Fruit fly (Drosophila melanogaster) whole organism, embryonic: ENCODE data around the gene CG45307.
A peak's percentile ranks its signal among the peaks of the same experiment; 100 is the strongest.

Source experiments
- ATbp ChIP-seq: fragments of 200-800 bp; sonication (Bioruptor generic); optimal IDR thresholded peaks from 2 replicates; lab custom pipeline; 2017; ENCODE audit warnings: missing biosample characterization, mild to moderate bottlenecking, missing genetic modification characterization, missing genetic modification reagents
- Atf-2 ChIP-seq: fragments of 200-800 bp; sonication (Bioruptor generic); optimal IDR thresholded peaks from 2 replicates; lab custom pipeline; 2016; ENCODE audit warnings: missing biosample characterization, missing genetic modification characterization
- Atf6 ChIP-seq: fragments of 200-800 bp; sonication (Bioruptor generic); IDR thresholded peaks from 2 replicates; pipeline ENCODE4 v1.3.6; 2022; ENCODE audit warnings: missing biosample characterization, missing genetic modification characterization
- Blimp-1 ChIP-seq: fragments of 200-800 bp; sonication (Bioruptor generic); optimal IDR thresholded peaks from 3 replicates; lab custom pipeline; 2018; ENCODE audit warnings: missing biosample characterization, missing genetic modification characterization, mild to moderate bottlenecking, moderate library complexity, missing genetic modification reagents
- C15 ChIP-seq: fragments of 200-800 bp; sonication (Bioruptor generic); IDR thresholded peaks from 3 replicates; pipeline ENCODE4 v1.3.6; 2022; ENCODE audit warnings: missing biosample characterization, missing genetic modification characterization
- CG10321 ChIP-seq: fragments of 200-800 bp; sonication (Bioruptor generic); IDR thresholded peaks from 2 replicates; pipeline ENCODE4 v1.3.6; 2022; ENCODE audit warnings: missing biosample characterization, missing genetic modification characterization
- CG10431 ChIP-seq: fragments of 200-800 bp; sonication (Bioruptor generic); optimal IDR thresholded peaks from 3 replicates; lab custom pipeline; 2018; ENCODE audit warnings: missing biosample characterization, mild to moderate bottlenecking, missing genetic modification characterization
- CG10543 ChIP-seq: fragments of 200-800 bp; sonication (Bioruptor generic); optimal IDR thresholded peaks from 3 replicates; lab custom pipeline; 2017; ENCODE audit warnings: missing biosample characterization, mild to moderate bottlenecking, missing genetic modification characterization, moderate library complexity
- CG11560 ChIP-seq: fragments of 200-800 bp; sonication (Bioruptor generic); IDR thresholded peaks from 3 replicates; pipeline ENCODE4 v1.3.6; 2022; ENCODE audit warnings: missing biosample characterization, missing genetic modification characterization
- CG12155 ChIP-seq: fragments of 200-800 bp; sonication (Bioruptor generic); optimal IDR thresholded peaks from 3 replicates; lab custom pipeline; 2016; ENCODE audit warnings: missing biosample characterization, missing genetic modification characterization
- CG12769 ChIP-seq: fragments of 200-800 bp; sonication (Bioruptor generic); optimal IDR thresholded peaks from 2 replicates; lab custom pipeline; 2019; ENCODE audit warnings: missing biosample characterization, mild to moderate bottlenecking, missing genetic modification characterization, moderate library complexity
- CG12942 ChIP-seq: fragments of 200-800 bp; sonication (Bioruptor generic); optimal IDR thresholded peaks from 3 replicates; lab custom pipeline; 2016; ENCODE audit warnings: missing biosample characterization, missing genetic modification characterization
- CG15011 ChIP-seq: fragments of 200-800 bp; sonication (Bioruptor generic); optimal IDR thresholded peaks from 3 replicates; lab custom pipeline; 2018; ENCODE audit warnings: missing biosample characterization, mild to moderate bottlenecking, missing genetic modification characterization
- CG1529 ChIP-seq: fragments of 200-800 bp; sonication (Bioruptor generic); optimal IDR thresholded peaks from 3 replicates; lab custom pipeline; 2018; ENCODE audit warnings: missing biosample characterization, missing genetic modification characterization
- CG15479 ChIP-seq: fragments of 200-800 bp; sonication (Bioruptor generic); optimal IDR thresholded peaks from 3 replicates; lab custom pipeline; 2019; ENCODE audit warnings: missing biosample characterization, mild to moderate bottlenecking, missing genetic modification characterization, moderate library complexity
- CG17912 ChIP-seq: fragments of 200-800 bp; sonication (Bioruptor generic); optimal IDR thresholded peaks from 2 replicates; lab custom pipeline; 2018; ENCODE audit warnings: missing biosample characterization, mild to moderate bottlenecking, missing genetic modification characterization
- CG3163 ChIP-seq: fragments of 200-800 bp; sonication (Bioruptor generic); optimal IDR thresholded peaks from 3 replicates; lab custom pipeline; 2016; ENCODE audit warnings: missing biosample characterization, missing genetic modification characterization
- CG32772 ChIP-seq: fragments of 200-800 bp; sonication (Bioruptor generic); IDR thresholded peaks from 2 replicates; pipeline ENCODE4 v1.3.6; 2022; ENCODE audit warnings: missing biosample characterization, missing genetic modification characterization
- CG4424 ChIP-seq: fragments of 200-800 bp; sonication (Bioruptor generic); optimal IDR thresholded peaks from 3 replicates; lab custom pipeline; 2016; ENCODE audit warnings: missing biosample characterization, missing genetic modification characterization
- CG6254 ChIP-seq: fragments of 200-800 bp; sonication (Bioruptor generic); optimal IDR thresholded peaks from 3 replicates; lab custom pipeline; 2017; ENCODE audit warnings: mild to moderate bottlenecking, missing biosample characterization, missing genetic modification reagents, missing genetic modification characterization
- CG6854 ChIP-seq: fragments of 200-800 bp; sonication (Bioruptor generic); optimal IDR thresholded peaks from 3 replicates; lab custom pipeline; 2017; ENCODE audit warnings: missing biosample characterization, mild to moderate bottlenecking, missing genetic modification characterization
- CG7372 ChIP-seq: fragments of 200-800 bp; sonication (Bioruptor generic); IDR thresholded peaks from 2 replicates; pipeline ENCODE4 v1.3.6; 2022; ENCODE audit warnings: missing biosample characterization, missing genetic modification characterization
- CG8281 ChIP-seq: fragments of 200-800 bp; sonication (Bioruptor generic); optimal IDR thresholded peaks from 2 replicates; lab custom pipeline; 2018; ENCODE audit warnings: missing biosample characterization, mild to moderate bottlenecking, missing genetic modification characterization, moderate library complexity
- CrebB ChIP-seq: fragments of 200-800 bp; sonication (Bioruptor generic); optimal IDR thresholded peaks from 3 replicates; lab custom pipeline; 2018; ENCODE audit warnings: missing biosample characterization, mild to moderate bottlenecking, missing genetic modification characterization
- D19A ChIP-seq: fragments of 200-800 bp; optimal IDR thresholded peaks from 3 replicates; lab custom pipeline; 2019; ENCODE audit warnings: missing biosample characterization, mild to moderate bottlenecking, missing genetic modification characterization, moderate library complexity
- Dad ChIP-seq: fragments of 200-800 bp; sonication (Bioruptor generic); optimal IDR thresholded peaks from 3 replicates; lab custom pipeline; 2016; ENCODE audit warnings: missing biosample characterization, missing genetic modification characterization
- Doc2 ChIP-seq: fragments of 200-800 bp; sonication (Bioruptor generic); IDR thresholded peaks from 2 replicates; pipeline ENCODE4 v1.3.6; 2022; ENCODE audit warnings: missing biosample characterization, missing genetic modification characterization
- E2f1 ChIP-seq: fragments of 200-800 bp; sonication (Bioruptor generic); IDR thresholded peaks from 2 replicates; pipeline ENCODE4 v1.3.6; 2022; ENCODE audit warnings: missing biosample characterization, missing genetic modification characterization
- GATAe ChIP-seq: fragments of 200-800 bp; sonication (Bioruptor generic); conservative IDR thresholded peaks from 2 replicates; pipeline ENCODE4 v1.3.6; 2022; ENCODE audit warnings: missing biosample characterization, missing genetic modification characterization
- H15 ChIP-seq: fragments of 200-800 bp; sonication (Bioruptor generic); IDR thresholded peaks from 3 replicates; pipeline ENCODE4 v1.3.6; 2022; ENCODE audit warnings: missing biosample characterization, missing genetic modification characterization
- HLHmδ ChIP-seq: fragments of 200-800 bp; sonication (Bioruptor generic); optimal IDR thresholded peaks from 2 replicates; lab custom pipeline; 2018; ENCODE audit warnings: missing biosample characterization, mild to moderate bottlenecking, missing genetic modification characterization, moderate library complexity
- bab2 ChIP-seq: fragments of 200-800 bp; sonication (Bioruptor generic); optimal IDR thresholded peaks from 2 replicates; lab custom pipeline; 2016; ENCODE audit warnings: missing biosample characterization, missing genetic modification characterization
- btn ChIP-seq: fragments of 200-800 bp; sonication (Bioruptor generic); optimal IDR thresholded peaks from 2 replicates; lab custom pipeline; 2016; ENCODE audit warnings: missing biosample characterization, missing genetic modification characterization
- chn ChIP-seq: fragments of 200-800 bp; sonication (Bioruptor generic); optimal IDR thresholded peaks from 2 replicates; lab custom pipeline; 2016; ENCODE audit warnings: missing biosample characterization, missing genetic modification characterization
- dysf ChIP-seq: fragments of 200-800 bp; sonication (Bioruptor generic); IDR thresholded peaks from 3 replicates; pipeline ENCODE4 v1.3.6; 2022; ENCODE audit warnings: missing biosample characterization, missing genetic modification characterization
- fu2 ChIP-seq: fragments of 200-800 bp; sonication (Bioruptor generic); optimal IDR thresholded peaks from 2 replicates; lab custom pipeline; 2016; ENCODE audit warnings: missing biosample characterization, missing genetic modification characterization
- gem ChIP-seq: fragments of 200-800 bp; sonication (Bioruptor generic); optimal IDR thresholded peaks from 2 replicates; lab custom pipeline; 2019; ENCODE audit warnings: missing biosample characterization, mild to moderate bottlenecking, missing genetic modification characterization, moderate library complexity
- jumu ChIP-seq: fragments of 200-800 bp; sonication (Bioruptor generic); optimal IDR thresholded peaks from 3 replicates; lab custom pipeline; 2016; ENCODE audit warnings: missing biosample characterization, missing genetic modification characterization
- klu ChIP-seq: fragments of 200-800 bp; sonication (Bioruptor generic); IDR thresholded peaks from 2 replicates; pipeline ENCODE4 v1.3.6; 2022; ENCODE audit warnings: missing biosample characterization, missing genetic modification characterization
- lab ChIP-seq: fragments of 200-800 bp; sonication (Bioruptor generic); optimal IDR thresholded peaks from 3 replicates; lab custom pipeline; 2017; ENCODE audit warnings: missing biosample characterization, missing genetic modification characterization, mild to moderate bottlenecking, moderate library complexity, missing genetic modification reagents
- luna ChIP-seq: fragments of 200-800 bp; sonication (Bioruptor generic); optimal IDR thresholded peaks from 2 replicates; lab custom pipeline; 2016; ENCODE audit warnings: missing biosample characterization, missing genetic modification characterization
- nom ChIP-seq: fragments of 200-800 bp; sonication (Bioruptor generic); optimal IDR thresholded peaks from 2 replicates; lab custom pipeline; 2017; ENCODE audit warnings: missing biosample characterization, missing genetic modification characterization, mild to moderate bottlenecking, moderate library complexity, missing genetic modification reagents
- pita ChIP-seq: fragments of 200-800 bp; sonication (Bioruptor generic); optimal IDR thresholded peaks from 2 replicates; lab custom pipeline; 2017; ENCODE audit warnings: missing biosample characterization, mild to moderate bottlenecking, missing genetic modification characterization
- schlank ChIP-seq: fragments of 200-800 bp; sonication (Bioruptor generic); optimal IDR thresholded peaks from 2 replicates; lab custom pipeline; 2018; ENCODE audit warnings: missing biosample characterization, mild to moderate bottlenecking, missing genetic modification characterization
- scrt ChIP-seq: fragments of 200-800 bp; sonication (Bioruptor generic); optimal IDR thresholded peaks from 2 replicates; lab custom pipeline; 2018; ENCODE audit warnings: missing biosample characterization, mild to moderate bottlenecking, missing genetic modification characterization, moderate library complexity
- sqz ChIP-seq: fragments of 200-800 bp; sonication (Bioruptor generic); optimal IDR thresholded peaks from 3 replicates; lab custom pipeline; 2018; ENCODE audit warnings: missing biosample characterization, mild to moderate bottlenecking, missing genetic modification characterization
- stc ChIP-seq: fragments of 200-800 bp; sonication (Bioruptor generic); IDR thresholded peaks from 2 replicates; pipeline ENCODE4 v1.3.6; 2022; ENCODE audit warnings: missing biosample characterization, missing genetic modification characterization
- tna ChIP-seq: fragments of 200-800 bp; sonication (Bioruptor generic); IDR thresholded peaks from 2 replicates; pipeline ENCODE4 v1.3.6; 2022; ENCODE audit warnings: missing biosample characterization, missing genetic modification characterization; ENCODE audit not compliant: partially characterized antibody
- wdn ChIP-seq: fragments of 200-800 bp; sonication (Bioruptor generic); IDR thresholded peaks from 2 replicates; pipeline ENCODE4 v1.3.6; 2022; ENCODE audit warnings: missing biosample characterization, missing genetic modification characterization

CG45307 gene

DNA sequence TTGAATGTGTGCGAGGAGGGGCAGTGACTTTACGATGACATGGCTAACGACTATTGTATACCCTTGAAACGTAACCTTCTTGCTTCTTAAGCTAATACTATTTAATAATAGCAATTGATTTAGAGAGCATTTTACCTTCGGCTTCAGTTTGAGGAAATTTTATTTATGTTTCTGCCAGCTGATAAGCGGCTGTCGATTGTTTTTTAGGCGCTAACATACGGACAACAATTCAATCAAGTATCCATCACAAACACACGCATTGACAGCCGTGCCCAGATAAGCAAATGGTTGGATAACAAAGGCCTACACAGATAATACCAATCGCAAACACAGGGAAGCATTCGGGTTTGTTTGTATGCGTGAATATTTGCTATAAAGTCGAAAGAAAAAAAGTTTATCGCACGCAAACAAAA is 13.7 kb downstream of the CG45307 start (continued):
- no peak for TF ChIP-seq fu2 (GFP tag; lab: Kevin White, UChicago)
- TF ChIP-seq CG8281 (tag; lab: Kevin White, UChicago), result peak; percentile 77
- TF ChIP-seq CG3163, result peak; percentile 26
- peak; percentile 72 for TF ChIP-seq CG12769 (tag; lab: Kevin White, UChicago)
- no peak for TF ChIP-seq Atf-2 (GFP tag; lab: Kevin White, UChicago)
- TF ChIP-seq CG10321 (GFP tag; lab: Robert Waterston, UW), result no peak
- no peak for TF ChIP-seq CG6254 (GFP tag; lab: Kevin White, UChicago)
- TF ChIP-seq CrebB (tag; lab: Kevin White, UChicago), result peak; percentile 20
- TF ChIP-seq CG15011, result peak; percentile 9
- TF ChIP-seq Blimp-1 (GFP tag; lab: Kevin White, UChicago), result peak; percentile 36
- no peak for TF ChIP-seq luna (GFP tag; lab: Kevin White, UChicago)
- peak; percentile 36 for TF ChIP-seq CG15479 (GFP tag; lab: Kevin White, UChicago)
- TF ChIP-seq sqz (GFP tag; lab: Kevin White, UChicago), result no peak
- TF ChIP-seq Dad (GFP tag; lab: Kevin White, UChicago), result no peak
- TF ChIP-seq GATAe, result peak; percentile 91
- TF ChIP-seq wdn, result 0 out of 2 replicates have a peak, but pooled peaks have one; percentile 38
- peak; percentile 26 for TF ChIP-seq schlank (tag; lab: Kevin White, UChicago)
- peak; percentile 56 for TF ChIP-seq CG10543 (GFP tag; lab: Kevin White, UChicago)
- peak; percentile 31 for TF ChIP-seq CG4424 (GFP tag; lab: Kevin White, UChicago)
- TF ChIP-seq lab (GFP tag; lab: Kevin White, UChicago), result peak; percentile 89
- TF ChIP-seq Atf6, result peak; percentile 64
- no peak for TF ChIP-seq CG17912 (GFP tag; lab: Kevin White, UChicago)
- TF ChIP-seq CG6854 (GFP tag; lab: Kevin White, UChicago), result no peak
- TF ChIP-seq tna (GFP tag; lab: Robert Waterston, UW), result peak; percentile 28; the same call in 1 of the 2 replicates
- TF ChIP-seq dysf, result no peak
- TF ChIP-seq HLHmδ, result no peak
- TF ChIP-seq CG10431 (GFP tag; lab: Kevin White, UChicago), result no peak
- no peak for TF ChIP-seq jumu (GFP tag; lab: Kevin White, UChicago)
- TF ChIP-seq btn (GFP tag; lab: Kevin White, UChicago), result no peak
- no peak for TF ChIP-seq CG1529 (GFP tag; lab: Kevin White, UChicago)
- TF ChIP-seq klu, result no peak
- TF ChIP-seq bab2 (GFP tag; lab: Kevin White, UChicago), result peak; percentile 14
- TF ChIP-seq CG32772, result 0 out of 2 replicates have a peak, but pooled peaks have one; percentile 25
- peak; percentile 44; the same call in 1 of the 2 replicates for TF ChIP-seq stc (GFP tag; lab: Robert Waterston, UW)
- TF ChIP-seq CG11560, result no peak
- TF ChIP-seq scrt, result peak; percentile 54
- peak; percentile 99 for TF ChIP-seq D19A (tag; lab: Kevin White, UChicago)
- TF ChIP-seq pita (GFP tag; lab: Kevin White, UChicago), result no peak
- no peak for TF ChIP-seq CG12942 (GFP tag; lab: Kevin White, UChicago)
- TF ChIP-seq ATbp (GFP tag; lab: Kevin White, UChicago), result peak; percentile 30
- TF ChIP-seq H15 (GFP tag; lab: Robert Waterston, UW), result 0 out of 3 replicates have a peak, but pooled peaks have one; percentile 31
- no peak for TF ChIP-seq nom (GFP tag; lab: Kevin White, UChicago)
- no peak for TF ChIP-seq C15 (GFP tag; lab: Robert Waterston, UW)
- TF ChIP-seq gem, result peak; percentile 68
- TF ChIP-seq CG12155 (GFP tag; lab: Kevin White, UChicago), result peak; percentile 25
- no peak for TF ChIP-seq CG7372
- TF ChIP-seq E2f1 (GFP tag; lab: Robert Waterston, UW), result 0 out of 2 replicates have a peak, but pooled peaks have one; percentile 25
- no peak for TF ChIP-seq Doc2 (GFP tag; lab: Robert Waterston, UW)
- TF ChIP-seq chn (GFP tag; lab: Kevin White, UChicago), result peak; percentile 2
